Fruit fly (Drosophila melanogaster): Measurements from ENCODE around the gene Sox21b.

Gene Sox21b

DNA sequence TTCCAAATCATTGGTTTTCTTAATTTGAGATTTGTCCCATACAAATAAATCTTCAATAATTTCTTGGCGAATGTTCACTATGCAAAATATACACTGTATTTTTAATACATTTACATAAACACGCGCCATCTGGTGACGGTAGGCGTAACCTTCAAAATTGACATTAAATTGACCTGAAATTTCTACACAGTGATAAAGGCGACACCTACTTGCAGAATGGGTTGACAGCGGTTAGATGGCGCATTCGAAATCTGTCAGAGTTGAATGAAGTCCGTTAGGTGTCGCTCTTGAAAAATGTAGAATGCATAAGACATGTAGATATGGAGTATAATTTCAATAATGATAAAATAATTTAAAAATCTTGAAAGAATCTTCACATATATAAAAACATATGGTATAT, 19.7 kb downstream of the Sox21b start (continued):
- TF ChIP-seq tin (GFP tag; optimal IDR thresholded peaks at IDR 0.05): peak; percentile 81
- TF ChIP-seq gsb (GFP tag; IDR thresholded peaks at IDR 0.05): 0 out of 2 replicates have a peak, but pooled peaks have one; percentile 37
- peak; percentile 44 for TF ChIP-seq gcm (GFP tag; optimal IDR thresholded peaks at IDR 0.05)
- TF ChIP-seq D19B (GFP tag; optimal IDR thresholded peaks at IDR 0.05): peak; percentile 17
- TF ChIP-seq CG7987 (GFP tag; optimal IDR thresholded peaks at IDR 0.05): peak; percentile 78
- peak; percentile 89 for TF ChIP-seq CG11247 (GFP tag; IDR thresholded peaks at IDR 0.05)
- TF ChIP-seq Sox102F (GFP tag; optimal IDR thresholded peaks at IDR 0.05): peak; percentile 86
- TF ChIP-seq vvl (GFP tag; IDR thresholded peaks at IDR 0.05): peak; percentile 93
- TF ChIP-seq CG6654 (GFP tag; optimal IDR thresholded peaks at IDR 0.05): no peak
- TF ChIP-seq Ptx1 (GFP tag; IDR thresholded peaks at IDR 0.05): peak; percentile 90
- TF ChIP-seq lab (GFP tag; optimal IDR thresholded peaks at IDR 0.05): peak; percentile 32
- TF ChIP-seq CG4328 (GFP tag; optimal IDR thresholded peaks at IDR 0.05): peak; percentile 24
- peak; percentile 55; the same call in 1 of the 2 replicates for TF ChIP-seq Awh (GFP tag; IDR thresholded peaks at IDR 0.05)
- no peak for TF ChIP-seq sc (optimal IDR thresholded peaks at IDR 0.05)
- TF ChIP-seq sc (GFP tag; optimal IDR thresholded peaks at IDR 0.05): peak; percentile 43
- peak; percentile 82 for TF ChIP-seq CG15601 (tag; optimal IDR thresholded peaks at IDR 0.05)
- TF ChIP-seq CG11085 (GFP tag; IDR thresholded peaks at IDR 0.05): peak; percentile 87
- TF ChIP-seq Hr3 (GFP tag; optimal IDR thresholded peaks at IDR 0.05): peak; percentile 88
- peak; percentile 74 for TF ChIP-seq CG12769 (tag; optimal IDR thresholded peaks at IDR 0.05)
- TF ChIP-seq dan (GFP tag; IDR thresholded peaks at IDR 0.05): peak; percentile 37
- 0 out of 2 replicates have a peak, but pooled peaks have one; percentile 27 for TF ChIP-seq sens-2 (GFP tag; IDR thresholded peaks at IDR 0.05)
- peak; percentile 91 for TF ChIP-seq bab2 (GFP tag; optimal IDR thresholded peaks at IDR 0.05)
- TF ChIP-seq h (optimal IDR thresholded peaks at IDR 0.05): no peak
- TF ChIP-seq CG43689 (GFP tag; IDR thresholded peaks at IDR 0.05): 0 out of 2 replicates have a peak, but pooled peaks have one; percentile 17
- TF ChIP-seq slbo (GFP tag; IDR thresholded peaks at IDR 0.05): peak; percentile 95
- TF ChIP-seq unc-4 (GFP tag; IDR thresholded peaks at IDR 0.05; ENCODE audit: partially characterized antibody): no peak
- TF ChIP-seq ATbp (GFP tag; optimal IDR thresholded peaks at IDR 0.05): no peak
- peak; percentile 86 for TF ChIP-seq Antp (GFP tag; optimal IDR thresholded peaks at IDR 0.05)
- TF ChIP-seq HLH4C (GFP tag; IDR thresholded peaks at IDR 0.05; ENCODE audit: partially characterized antibody): no peak
- peak; percentile 93 for TF ChIP-seq CG9932 (GFP tag; IDR thresholded peaks at IDR 0.05)

dm6 chr3L:14109831-14110230, 21.3 kb downstream of the Sox21b start:
- no peak for TF ChIP-seq gcm (GFP tag; optimal IDR thresholded peaks at IDR 0.05)
- no peak for TF ChIP-seq Optix (GFP tag; IDR thresholded peaks at IDR 0.05)
- TF ChIP-seq CG4404 (GFP tag; IDR thresholded peaks at IDR 0.05): no peak
- TF ChIP-seq MESR4 (GFP tag; optimal IDR thresholded peaks at IDR 0.05): no peak
- TF ChIP-seq CG18011 (GFP tag; optimal IDR thresholded peaks at IDR 0.05): no peak
- no peak for TF ChIP-seq sd (tag; optimal IDR thresholded peaks at IDR 0.05)
- no peak for TF ChIP-seq Side (GFP tag; optimal IDR thresholded peaks at IDR 0.05)
- no peak for TF ChIP-seq fd64A (GFP tag; optimal IDR thresholded peaks at IDR 0.05)
- no peak for TF ChIP-seq CG3163 (GFP tag; optimal IDR thresholded peaks at IDR 0.05)
- TF ChIP-seq CG8765 (GFP tag; IDR thresholded peaks at IDR 0.05): no peak
- no peak for TF ChIP-seq CG6683 (GFP tag; optimal IDR thresholded peaks at IDR 0.05)
- TF ChIP-seq unc-4 (GFP tag; IDR thresholded peaks at IDR 0.05; ENCODE audit: partially characterized antibody): 0 out of 2 replicates have a peak, but pooled peaks have one; percentile 13
- no peak for TF ChIP-seq HLH54F (GFP tag; optimal IDR thresholded peaks at IDR 0.05)
- TF ChIP-seq CG12071 (GFP tag; optimal IDR thresholded peaks at IDR 0.05): peak; percentile 53
- peak; percentile 96 for TF ChIP-seq abd-A (tag; optimal IDR thresholded peaks at IDR 0.05)
- no peak for TF ChIP-seq luna (GFP tag; optimal IDR thresholded peaks at IDR 0.05)
- no peak for TF ChIP-seq CG8478 (optimal IDR thresholded peaks at IDR 0.05)
- TF ChIP-seq ssp (GFP tag; IDR thresholded peaks at IDR 0.05): no peak
- no peak for TF ChIP-seq ap (GFP tag; IDR thresholded peaks at IDR 0.05)
- TF ChIP-seq CG18476 (GFP tag; optimal IDR thresholded peaks at IDR 0.05): no peak
- no peak for TF ChIP-seq sisA (GFP tag; IDR thresholded peaks at IDR 0.05)
- TF ChIP-seq grn (GFP tag; optimal IDR thresholded peaks at IDR 0.05): no peak
- no peak for TF ChIP-seq Hand (GFP tag; optimal IDR thresholded peaks at IDR 0.05)
- peak; percentile 79; the same call in 1 of the 2 replicates for TF ChIP-seq seq (GFP tag; IDR thresholded peaks at IDR 0.05)
- TF ChIP-seq CG4424 (GFP tag; optimal IDR thresholded peaks at IDR 0.05): no peak
